Fruit fly (Drosophila melanogaster) whole organism, prepupa: Measurements from ENCODE around the gene Gsc.

Experiments
- Blimp-1 ChIP-seq: fragments of 200-800 bp; sonication (Bioruptor generic); optimal IDR thresholded peaks from 3 replicates; lab custom pipeline; 2017; ENCODE audit warnings: missing biosample characterization, missing genetic modification characterization, mild to moderate bottlenecking, moderate library complexity, missing genetic modification reagents
- CG34406 ChIP-seq: fragments of 200-800 bp; sonication (Bioruptor generic); optimal IDR thresholded peaks from 3 replicates; lab custom pipeline; 2016; ENCODE audit warnings: missing biosample characterization, missing genetic modification characterization
- Eip75B ChIP-seq: fragments of 200-800 bp; sonication (Bioruptor generic); optimal IDR thresholded peaks from 3 replicates; lab custom pipeline; 2016; ENCODE audit warnings: missing biosample characterization, missing genetic modification characterization
- Eip78C ChIP-seq: fragments of 200-800 bp; sonication (Bioruptor generic); peaks from one replicate; lab custom pipeline; 2016; ENCODE audit warnings: missing biosample characterization, missing genetic modification characterization
- Ets21C ChIP-seq: fragments of 200-800 bp; sonication (Bioruptor generic); optimal IDR thresholded peaks from 3 replicates; lab custom pipeline; 2016; ENCODE audit warnings: missing biosample characterization, missing genetic modification characterization
- Hr38 ChIP-seq: sonication (Bioruptor generic); optimal IDR thresholded peaks from 2 replicates; lab custom pipeline; 2016; ENCODE audit warnings: missing biosample characterization, missing genetic modification characterization
- Hr39 ChIP-seq: fragments of 200-800 bp; sonication (Bioruptor generic); optimal IDR thresholded peaks from 2 replicates; lab custom pipeline; 2016; ENCODE audit warnings: missing biosample characterization, missing genetic modification characterization
- Met ChIP-seq: fragments of 200-800 bp; sonication (Bioruptor generic); optimal IDR thresholded peaks from 3 replicates; lab custom pipeline; 2016; ENCODE audit warnings: missing biosample characterization, missing genetic modification characterization
- Sox102F ChIP-seq: fragments of 200-800 bp; sonication (Bioruptor generic); optimal IDR thresholded peaks from 2 replicates; lab custom pipeline; 2016; ENCODE audit warnings: missing biosample characterization, mild to moderate bottlenecking, missing genetic modification characterization
- achi ChIP-seq: fragments of 200-800 bp; sonication (Bioruptor generic); optimal IDR thresholded peaks from 3 replicates; lab custom pipeline; 2016; ENCODE audit warnings: missing biosample characterization, missing genetic modification characterization
- cyc ChIP-seq: fragments of 200-800 bp; sonication (Bioruptor generic); optimal IDR thresholded peaks from 3 replicates; lab custom pipeline; 2016; ENCODE audit warnings: missing biosample characterization, missing genetic modification characterization
- salr ChIP-seq, 2 experiments: fragments of 200-800 bp; sonication (Bioruptor generic); optimal IDR thresholded peaks; 3 replicates each; lab custom pipeline; 2016 to 2018; ENCODE audit warnings: missing biosample characterization in 2 of 2, missing genetic modification characterization in 2 of 2, mild to moderate bottlenecking in 1 of 2

dm6 chr2L:591511-591910 is 3.0 kb downstream of the Gsc start:
- TF ChIP-seq Blimp-1 (GFP tag; lab: Kevin White, UChicago) (no peak), CG34406 (GFP tag; lab: Kevin White, UChicago) (no peak), Sox102F (GFP tag; lab: Kevin White, UChicago) (no peak), Hr38 (GFP tag; lab: Kevin White, UChicago) (no peak), Eip78C (GFP tag; lab: Kevin White, UChicago) (no peak), achi (no peak), Hr39 (GFP tag; lab: Kevin White, UChicago) (no peak), Ets21C (GFP tag; lab: Kevin White, UChicago) (no peak), Eip75B (GFP tag; lab: Kevin White, UChicago) (no peak), cyc (no peak), salr (GFP tag; optimal IDR thresholded peaks at IDR 0.05; lab: Kevin White, UChicago) (no peak), Met (GFP tag; lab: Kevin White, UChicago) (no peak)
